Worm (Caenorhabditis elegans) whole organism, early embryonic: ENCODE data around the gene Y51H4A.22.
"Not testable (repeated sequence)": the region's sequence is repeated elsewhere in the genome, so short reads cannot be mapped to it uniquely, and the experiment has no call there.

Experiments used
- B0310.2 ChIP-seq: sonication (generic microtip); optimal IDR thresholded peaks from 2 replicates; lab custom pipeline; 2016; ENCODE audit warnings: mild to moderate bottlenecking, missing genetic modification characterization, missing compliant biosample characterization
- F13C5.2 ChIP-seq: sonication (generic microtip); optimal IDR thresholded peaks from 2 replicates; lab custom pipeline; 2017; ENCODE audit warnings: mild to moderate bottlenecking, missing genetic modification characterization, inconsistent platforms, missing compliant biosample characterization
- aly-1 ChIP-seq: sonication (generic microtip); optimal IDR thresholded peaks from 2 replicates; lab custom pipeline; 2016; ENCODE audit warnings: missing genetic modification characterization, missing compliant biosample characterization
- ama-1 ChIP-seq: fragments of 150-350 bp; optimal IDR thresholded peaks from 2 replicates; lab custom pipeline; 2014
- ceh-13 ChIP-seq: fragments of 200-800 bp; sonication (Bioruptor generic); optimal IDR thresholded peaks from 2 replicates; lab custom pipeline; 2018; ENCODE audit warnings: mild to moderate bottlenecking, missing genetic modification characterization, missing compliant biosample characterization
- ceh-36 ChIP-seq: sonication (generic microtip); optimal IDR thresholded peaks from 2 replicates; lab custom pipeline; 2016; ENCODE audit warnings: missing genetic modification characterization, inconsistent platforms, missing compliant biosample characterization
- ets-7 ChIP-seq: sonication (generic microtip); optimal IDR thresholded peaks from 2 replicates; lab custom pipeline; 2016; ENCODE audit warnings: missing genotype, missing genetic modification characterization, missing compliant biosample characterization
- flt-1 ChIP-seq: fragments of 200-800 bp; sonication (Bioruptor generic); IDR thresholded peaks from 2 replicates; pipeline ENCODE4 v1.3.6; 2022; ENCODE audit warnings: missing genetic modification characterization, missing compliant biosample characterization
- hmbx-1 ChIP-seq: sonication (generic microtip); optimal IDR thresholded peaks from 2 replicates; lab custom pipeline; 2016; ENCODE audit warnings: mild to moderate bottlenecking, missing genetic modification characterization, missing compliant biosample characterization
- hmg-4 ChIP-seq: fragments of 200-800 bp; sonication (Bioruptor generic); optimal IDR thresholded peaks from 2 replicates; lab custom pipeline; 2018; ENCODE audit warnings: mild to moderate bottlenecking, missing genetic modification characterization, missing compliant biosample characterization
- hnd-1 ChIP-seq: sonication (generic microtip); optimal IDR thresholded peaks from 2 replicates; lab custom pipeline; 2016; ENCODE audit warnings: missing genetic modification characterization, missing compliant biosample characterization
- pes-1 ChIP-seq: fragments of 200-800 bp; sonication (Bioruptor generic); IDR thresholded peaks from 2 replicates; pipeline ENCODE4 v1.3.6; 2022; ENCODE audit warnings: missing genetic modification reagents, missing genetic modification characterization, missing compliant biosample characterization
- scrt-1 ChIP-seq: fragments of 200-800 bp; sonication (Bioruptor generic); IDR thresholded peaks from 2 replicates; pipeline ENCODE4 v1.3.6; 2022; ENCODE audit warnings: missing genetic modification characterization, missing compliant biosample characterization
- sea-1 ChIP-seq: fragments of 200-800 bp; sonication (Bioruptor generic); conservative IDR thresholded peaks from 2 replicates; pipeline ENCODE4 v1.3.6; 2022; ENCODE audit warnings: missing genetic modification characterization, missing compliant biosample characterization
- tbx-11 ChIP-seq: fragments of 200-800 bp; sonication (Bioruptor generic); IDR thresholded peaks from 2 replicates; pipeline ENCODE4 v1.3.6; 2022; ENCODE audit warnings: missing genetic modification characterization, missing compliant biosample characterization
- tbx-37 ChIP-seq: fragments of 200-800 bp; sonication (Bioruptor generic); conservative IDR thresholded peaks from 2 replicates; pipeline ENCODE4 v1.3.6; 2022; ENCODE audit warnings: missing genetic modification reagents, missing genetic modification characterization, missing compliant biosample characterization
- tra-4 ChIP-seq: sonication (generic microtip); optimal IDR thresholded peaks from 2 replicates; lab custom pipeline; 2017; ENCODE audit warnings: missing genetic modification characterization, missing compliant biosample characterization

Gene Y51H4A.22

ce11 chrIV:16710312-16710711 lies 10.2 kb upstream of the Y51H4A.22 start:
- TF ChIP-seq ets-7 (tag; lab: Kevin White, UChicago) = no peak
- TF ChIP-seq flt-1 (GFP tag; lab: Robert Waterston, UW) = no peak
- no peak for TF ChIP-seq F13C5.2 (tag; lab: Kevin White, UChicago)
- TF ChIP-seq hnd-1 = no peak
- TF ChIP-seq pes-1 (GFP tag; lab: Robert Waterston, UW) = no peak
- no peak for TF ChIP-seq sea-1
- no peak for TF ChIP-seq hmbx-1
- TF ChIP-seq ceh-13 = no peak
- TF ChIP-seq hmg-4 (GFP tag; lab: Kevin White, UChicago) = no peak
- TF ChIP-seq scrt-1 (GFP tag; lab: Robert Waterston, UW) = no peak
- TF ChIP-seq ama-1 (lab: Kevin White, UChicago) = no peak
- TF ChIP-seq ceh-36 (tag; lab: Kevin White, UChicago) = no peak
- TF ChIP-seq B0310.2 (tag; lab: Kevin White, UChicago) = no peak

ce11 chrIV:16718651-16719050 lies 1.9 kb upstream of the Y51H4A.22 start:
- TF ChIP-seq sea-1 (no peak), tra-4 (no peak), pes-1 (GFP tag; lab: Robert Waterston, UW) (no peak), hmbx-1 (no peak), ceh-13 (no peak), ama-1 (lab: Kevin White, UChicago) (no peak), flt-1 (GFP tag; lab: Robert Waterston, UW) (no peak), tbx-37 (GFP tag; lab: Robert Waterston, UW) (no peak), tbx-11 (no peak), hnd-1 (no peak), B0310.2 (tag; lab: Kevin White, UChicago) (no peak)

ce11 chrIV:16722000-16722607 lies 1.6 kb downstream of the Y51H4A.22 start:
- no peak for TF ChIP-seq ets-7 (tag; lab: Kevin White, UChicago)
- no peak for TF ChIP-seq ceh-13
- TF ChIP-seq tra-4 = no peak
- no peak for TF ChIP-seq tbx-11
- TF ChIP-seq sea-1 = no peak
- no peak for TF ChIP-seq aly-1 (tag; lab: Kevin White, UChicago)

ce11 chrIV:16722616-16723015 lies 2.1 kb downstream of the Y51H4A.22 start, which contains the start of gene Y51H4A.23:
Gene Y51H4A.23 (plus strand): TSS chrIV:16722916.
- TF ChIP-seq tbx-11; aly-1 (tag; lab: Kevin White, UChicago); B0310.2 (tag; lab: Kevin White, UChicago): not testable (repeated sequence)

ce11 chrIV:16731253-16731652 lies 10.7 kb downstream of the Y51H4A.22 start:
- TF ChIP-seq scrt-1 (GFP tag; lab: Robert Waterston, UW) (peak; percentile 83), tbx-37 (GFP tag; lab: Robert Waterston, UW) (peak; percentile 57), flt-1 (GFP tag; lab: Robert Waterston, UW) (peak; percentile 73), pes-1 (GFP tag; lab: Robert Waterston, UW) (peak; percentile 85), tbx-11 (0 out of 2 replicates have a peak, but pooled peaks have one; percentile 64), sea-1 (peak; percentile 79)

ce11 chrIV:16735957-16736356 lies 15.4 kb downstream of the Y51H4A.22 start, which contains the start of gene Y51H4A.25:
Gene Y51H4A.25 (plus strand): TSS chrIV:16736329.
- TF ChIP-seq aly-1 (tag; lab: Kevin White, UChicago) (no peak), tbx-11 (no peak), ceh-13 (no peak), ama-1 (lab: Kevin White, UChicago) (no peak), hmbx-1 (no peak), tra-4 (no peak), ets-7 (tag; lab: Kevin White, UChicago) (no peak), flt-1 (GFP tag; lab: Robert Waterston, UW) (no peak)

- TF ChIP-seq tra-4 (no peak), scrt-1 (GFP tag; lab: Robert Waterston, UW) (no peak), ets-7 (tag; lab: Kevin White, UChicago) (no peak)
Observed at ce11 chrIV:16740769-16741168, 20.3 kb downstream of the Y51H4A.22 start, which contains the start of gene Y51H4A.24. Gene Y51H4A.24 (minus strand): TSS chrIV:16740869.

ce11 chrIV:16743530-16743929 lies 23.0 kb downstream of the Y51H4A.22 start, which contains the start of gene Y43D4A.1:
Gene Y43D4A.1 (plus strand): TSS chrIV:16743830.
- no peak for TF ChIP-seq tbx-11
- TF ChIP-seq F13C5.2 (tag; lab: Kevin White, UChicago) = no peak
- no peak for TF ChIP-seq hnd-1
- no peak for TF ChIP-seq ama-1 (lab: Kevin White, UChicago)
- no peak for TF ChIP-seq aly-1 (tag; lab: Kevin White, UChicago)
- TF ChIP-seq scrt-1 (GFP tag; lab: Robert Waterston, UW) = no peak

- TF ChIP-seq B0310.2 (tag; lab: Kevin White, UChicago) = no peak
- TF ChIP-seq flt-1 (GFP tag; lab: Robert Waterston, UW) = no peak
- no peak for TF ChIP-seq tbx-37 (GFP tag; lab: Robert Waterston, UW)
- TF ChIP-seq hnd-1 = no peak
- no peak for TF ChIP-seq pes-1 (GFP tag; lab: Robert Waterston, UW)
- TF ChIP-seq hmbx-1 = no peak
- TF ChIP-seq aly-1 (tag; lab: Kevin White, UChicago) = no peak
- no peak for TF ChIP-seq hmg-4 (GFP tag; lab: Kevin White, UChicago)
- no peak for TF ChIP-seq tra-4
- no peak for TF ChIP-seq ama-1 (lab: Kevin White, UChicago)
- TF ChIP-seq ets-7 (tag; lab: Kevin White, UChicago) = no peak
- TF ChIP-seq scrt-1 (GFP tag; lab: Robert Waterston, UW) = no peak
- no peak for TF ChIP-seq ceh-36 (tag; lab: Kevin White, UChicago)
- no peak for TF ChIP-seq F13C5.2 (tag; lab: Kevin White, UChicago)
- no peak for TF ChIP-seq tbx-11
- TF ChIP-seq sea-1 = no peak
- no peak for TF ChIP-seq ceh-13
Observed at ce11 chrIV:16751087-16751486, 30.6 kb downstream of the Y51H4A.22 start.
